Worm (Caenorhabditis elegans) whole organism, late embryonic: ENCODE measurements around the gene F26D2.16.

ENCODE experiments used
- F13H6.1 ChIP-seq: sonication (generic microtip); optimal IDR thresholded peaks from 2 replicates; lab custom pipeline; 2016; ENCODE audit warnings: missing genetic modification characterization, missing compliant biosample characterization
- ama-1 ChIP-seq: fragments of 150-350 bp; optimal IDR thresholded peaks from 2 replicates; lab custom pipeline; 2014
- dmd-4 ChIP-seq: sonication (generic microtip); optimal IDR thresholded peaks from 2 replicates; lab custom pipeline; 2016; ENCODE audit warnings: borderline replicate concordance, missing genetic modification characterization, missing compliant biosample characterization
- dve-1 ChIP-seq: sonication (generic microtip); optimal IDR thresholded peaks from 2 replicates; lab custom pipeline; 2017; ENCODE audit warnings: antibody characterized with exemption, mild to moderate bottlenecking, missing genetic modification characterization, missing compliant biosample characterization
- ets-4 ChIP-seq: sonication (generic microtip); optimal IDR thresholded peaks from 2 replicates; lab custom pipeline; 2016; ENCODE audit warnings: missing genetic modification characterization, missing compliant biosample characterization
- fax-1 ChIP-seq: sonication (generic microtip); optimal IDR thresholded peaks from 2 replicates; lab custom pipeline; 2016; ENCODE audit warnings: missing genotype, missing genetic modification characterization, missing compliant biosample characterization
- fkh-10 ChIP-seq: fragments of 150-350 bp; optimal IDR thresholded peaks from 2 replicates; lab custom pipeline; 2014; ENCODE audit warnings: missing biosample characterization, missing genetic modification reagents, missing genetic modification characterization
- lin-11 ChIP-seq: fragments of 200-800 bp; sonication (Bioruptor generic); optimal IDR thresholded peaks from 2 replicates; lab custom pipeline; 2018; ENCODE audit warnings: mild to moderate bottlenecking, missing genetic modification characterization, missing compliant biosample characterization
- pqm-1 ChIP-seq: sonication (generic microtip); optimal IDR thresholded peaks from 2 replicates; lab custom pipeline; 2016; ENCODE audit warnings: missing genetic modification characterization, missing compliant biosample characterization
- pros-1 ChIP-seq: fragments of 150-350 bp; optimal IDR thresholded peaks from 2 replicates; lab custom pipeline; 2014; ENCODE audit warnings: missing biosample characterization, missing genetic modification reagents, missing genetic modification characterization
- unc-3 ChIP-seq, 2 experiments: fragments of 200-800 bp in 1 of 2; sonication (Bioruptor generic) in 1 of 2; sonication (generic microtip) in 1 of 2; conservative IDR thresholded peaks in 1 of 2; optimal IDR thresholded peaks in 1 of 2; 2 replicates each; pipeline versions ENCODE4 v1.3.6 to Lab custom; 2016 to 2022; ENCODE audit warnings: missing compliant biosample characterization in 2 of 2, missing genetic modification characterization in 2 of 2, missing genetic modification reagents in 1 of 2
- unc-55 ChIP-seq: sonication (generic microtip); optimal IDR thresholded peaks from 2 replicates; lab custom pipeline; 2017; ENCODE audit warnings: missing biosample characterization, missing genetic modification reagents, missing genetic modification characterization
- unc-86 ChIP-seq: sonication (generic microtip); optimal IDR thresholded peaks from 2 replicates; lab custom pipeline; 2016; ENCODE audit warnings: missing genetic modification characterization, missing compliant biosample characterization
- ztf-16 ChIP-seq: sonication (generic microtip); optimal IDR thresholded peaks from 2 replicates; lab custom pipeline; 2017; ENCODE audit warnings: missing genetic modification characterization, missing compliant biosample characterization

ce11 chrV:16417014-16417413 lies 2.7 kb downstream of the F26D2.16 start, which contains the start of gene str-55:
- TF ChIP-seq pqm-1 (no peak), lin-11 (no peak), dve-1 (tag; lab: Kevin White, UChicago) (no peak), unc-55 (no peak), unc-86 (tag; lab: Kevin White, UChicago) (no peak), fax-1 (tag; lab: Kevin White, UChicago) (no peak), fkh-10 (GFP tag; lab: Kevin White, UChicago) (no peak), dmd-4 (tag; lab: Kevin White, UChicago) (no peak), unc-3 (GFP tag; conservative IDR thresholded peaks at IDR 0.05; lab: Robert Waterston, UW) (no peak), unc-3 (tag; optimal IDR thresholded peaks at IDR 0.05; lab: Kevin White, UChicago) (no peak), ama-1 (no peak), pros-1 (tag; lab: Kevin White, UChicago) (no peak), ets-4 (tag; lab: Kevin White, UChicago) (no peak), F13H6.1 (tag; lab: Kevin White, UChicago) (no peak), ztf-16 (tag; lab: Kevin White, UChicago) (no peak)
